Fruit fly (Drosophila melanogaster): Measurements from ENCODE around the gene CG4972.

dm6 chr2L:10315888-10316287 lies 1.3 kb downstream of the CG4972 start:
- TF ChIP-seq CTCF (optimal IDR thresholded peaks at IDR 0.05): no peak
- no peak for TF ChIP-seq CG8478 (optimal IDR thresholded peaks at IDR 0.05)

Data from S2 (cell line).